Fruit fly (Drosophila melanogaster) whole organism, wandering third instar larva: ENCODE data around the gene Rbp4.

ENCODE experiments used
- Abd-B ChIP-seq: fragments of >200 bp; optimal IDR thresholded peaks from 2 replicates; lab custom pipeline; 2017; ENCODE audit warnings: missing biosample characterization, missing genetic modification characterization
- CG32264 ChIP-seq: fragments of 200-800 bp; sonication (Bioruptor generic); optimal IDR thresholded peaks from 2 replicates; lab custom pipeline; 2016; ENCODE audit warnings: missing biosample characterization, missing genetic modification characterization
- CG9705 ChIP-seq: fragments of 200-800 bp; sonication (Bioruptor generic); optimal IDR thresholded peaks from 2 replicates; lab custom pipeline; 2018; ENCODE audit warnings: missing biosample characterization, mild to moderate bottlenecking, missing genetic modification characterization
- CrebA ChIP-seq: fragments of 200-800 bp; sonication (Bioruptor generic); optimal IDR thresholded peaks from 2 replicates; lab custom pipeline; 2016; ENCODE audit warnings: missing biosample characterization, mild to moderate bottlenecking, missing genetic modification characterization, borderline replicate concordance
- Dfd ChIP-seq: fragments of >200 bp; optimal IDR thresholded peaks from 2 replicates; lab custom pipeline; 2017; ENCODE audit warnings: missing biosample characterization, missing genetic modification characterization
- Dif ChIP-seq: fragments of 200-275, 200-300 bp; sonication (Bioruptor generic); optimal IDR thresholded peaks from 2 replicates; lab custom pipeline; 2018; ENCODE audit warnings: missing biosample characterization, missing genetic modification characterization; ENCODE audit not compliant: partially characterized antibody
- GATAd ChIP-seq: sonication (Bioruptor generic); optimal IDR thresholded peaks from 2 replicates; lab custom pipeline; 2016; ENCODE audit warnings: missing biosample characterization, missing genetic modification characterization
- HLH106 ChIP-seq: fragments of 200-800 bp; optimal IDR thresholded peaks from 3 replicates; lab custom pipeline; 2019; ENCODE audit warnings: missing biosample characterization, mild to moderate bottlenecking, missing genetic modification characterization, moderate library complexity
- Hnf4 ChIP-seq: fragments of 200-800 bp; sonication (Bioruptor generic); optimal IDR thresholded peaks from 2 replicates; lab custom pipeline; 2016; ENCODE audit warnings: missing biosample characterization, mild to moderate bottlenecking, missing genetic modification characterization
- Hr78 ChIP-seq: fragments of >200 bp; optimal IDR thresholded peaks from 2 replicates; lab custom pipeline; 2017; ENCODE audit warnings: missing biosample characterization, missing genetic modification characterization
- Hr83 ChIP-seq: fragments of 200-300 bp; sonication (Bioruptor generic); optimal IDR thresholded peaks from 2 replicates; lab custom pipeline; 2016; ENCODE audit warnings: missing biosample characterization, mild to moderate bottlenecking, missing genetic modification characterization, moderate library complexity; ENCODE audit not compliant: poor library complexity, severe bottlenecking
- Jra ChIP-seq: sonication (Bioruptor generic); optimal IDR thresholded peaks from 2 replicates; lab custom pipeline; 2016; ENCODE audit warnings: missing biosample characterization, missing genetic modification characterization
- Mio ChIP-seq: sonication (Bioruptor generic); optimal IDR thresholded peaks from 2 replicates; lab custom pipeline; 2016; ENCODE audit warnings: missing biosample characterization, missing genetic modification characterization
- Myc ChIP-seq: fragments of >200 bp; optimal IDR thresholded peaks from 2 replicates; lab custom pipeline; 2017
- N ChIP-seq: fragments of >200 bp; optimal IDR thresholded peaks from 2 replicates; lab custom pipeline; 2018; ENCODE audit warnings: missing biosample characterization, missing external identifiers, missing genetic modification characterization
- OdsH ChIP-seq: fragments of 200-800 bp; sonication (Bioruptor generic); optimal IDR thresholded peaks from 2 replicates; lab custom pipeline; 2016; ENCODE audit warnings: missing biosample characterization, mild to moderate bottlenecking, missing genetic modification characterization
- Rel ChIP-seq, 2 experiments: fragments of 200-800 bp; sonication (Bioruptor generic) in 1 of 2; optimal IDR thresholded peaks; 2 replicates in 1 of 2; 3 replicates in 1 of 2; lab custom pipeline; 2016 to 2019; ENCODE audit warnings: mild to moderate bottlenecking in 2 of 2, missing biosample characterization in 2 of 2, missing genetic modification characterization in 2 of 2, moderate library complexity in 1 of 2
- Sp1 ChIP-seq: fragments of 200-800 bp; sonication (Bioruptor generic); optimal IDR thresholded peaks from 3 replicates; lab custom pipeline; 2019; ENCODE audit warnings: missing biosample characterization, mild to moderate bottlenecking, missing genetic modification characterization, moderate library complexity
- Vsx2 ChIP-seq: fragments of 200-300, 225-300 bp; sonication (Bioruptor generic); optimal IDR thresholded peaks from 2 replicates; lab custom pipeline; 2018; ENCODE audit warnings: missing biosample characterization, missing genetic modification characterization; ENCODE audit not compliant: partially characterized antibody
- br ChIP-seq: fragments of 200-800 bp; sonication (Bioruptor generic); optimal IDR thresholded peaks from 2 replicates; lab custom pipeline; 2016; ENCODE audit warnings: missing biosample characterization, missing genetic modification characterization
- brk ChIP-seq: fragments of 200-800 bp; sonication (Bioruptor generic); optimal IDR thresholded peaks from 2 replicates; lab custom pipeline; 2016; ENCODE audit warnings: missing biosample characterization, mild to moderate bottlenecking, missing genetic modification characterization
- dl ChIP-seq, 2 experiments: fragments of 175-275, 200-275 bp in 1 of 2; fragments of 200-275 bp in 1 of 2; sonication (Bioruptor generic); optimal IDR thresholded peaks; lab custom pipeline; 2018; ENCODE audit warnings: mild to moderate bottlenecking in 2 of 2, missing biosample characterization in 2 of 2, missing genetic modification characterization in 2 of 2, moderate library complexity in 2 of 2; ENCODE audit not compliant: partially characterized antibody in 2 of 2, insufficient read depth in 1 of 2
- dmrt93B ChIP-seq: fragments of 200-800 bp; sonication (Bioruptor generic); optimal IDR thresholded peaks from 2 replicates; lab custom pipeline; 2018; ENCODE audit warnings: missing biosample characterization, mild to moderate bottlenecking, missing genetic modification characterization
- dsf ChIP-seq: sonication (Bioruptor generic); optimal IDR thresholded peaks from 2 replicates; lab custom pipeline; 2016; ENCODE audit warnings: missing biosample characterization, missing genetic modification characterization, borderline replicate concordance
- ey ChIP-seq: fragments of 200-800 bp; sonication (Bioruptor generic); optimal IDR thresholded peaks from 2 replicates; lab custom pipeline; 2016; ENCODE audit warnings: missing biosample characterization, missing genetic modification characterization
- foxo ChIP-seq, 2 experiments: fragments of 200-800 bp; sonication (Bioruptor generic); optimal IDR thresholded peaks; 2 replicates in 1 of 2; 3 replicates in 1 of 2; lab custom pipeline; 2016 to 2017; ENCODE audit warnings: missing biosample characterization in 2 of 2, missing genetic modification characterization in 2 of 2
- fru ChIP-seq: fragments of 200-800 bp; sonication (Bioruptor generic); optimal IDR thresholded peaks from 3 replicates; lab custom pipeline; 2016; ENCODE audit warnings: missing biosample characterization, mild to moderate bottlenecking, missing genetic modification characterization
- h ChIP-seq: fragments of 200-800 bp; sonication (Bioruptor generic); optimal IDR thresholded peaks from 3 replicates; lab custom pipeline; 2016; ENCODE audit warnings: missing biosample characterization, mild to moderate bottlenecking, missing genetic modification characterization
- pan ChIP-seq: fragments of >200 bp; optimal IDR thresholded peaks from 2 replicates; lab custom pipeline; 2017
- psq ChIP-seq: fragments of 200-800 bp; sonication (Bioruptor generic); optimal IDR thresholded peaks from 3 replicates; lab custom pipeline; 2017; ENCODE audit warnings: missing biosample characterization, mild to moderate bottlenecking, missing genetic modification characterization, moderate library complexity
- rgr ChIP-seq: fragments of 200-800 bp; sonication (Bioruptor generic); optimal IDR thresholded peaks from 3 replicates; lab custom pipeline; 2016; ENCODE audit warnings: missing biosample characterization, mild to moderate bottlenecking, missing genetic modification characterization
- sage ChIP-seq: fragments of 200-800 bp; sonication (Bioruptor generic); optimal IDR thresholded peaks from 2 replicates; lab custom pipeline; 2016; ENCODE audit warnings: missing biosample characterization, mild to moderate bottlenecking, missing genetic modification characterization
- sv ChIP-seq: fragments of 200-800 bp; sonication (Bioruptor generic); optimal IDR thresholded peaks from 3 replicates; lab custom pipeline; 2016; ENCODE audit warnings: missing biosample characterization, missing genetic modification characterization
- tai ChIP-seq: sonication (Bioruptor generic); optimal IDR thresholded peaks from 2 replicates; lab custom pipeline; 2016; ENCODE audit warnings: missing biosample characterization, missing genetic modification characterization
- usp ChIP-seq: fragments of >200 bp; optimal IDR thresholded peaks from 2 replicates; lab custom pipeline; 2017; ENCODE audit warnings: missing biosample characterization, missing genetic modification characterization
- woc ChIP-seq: sonication (Bioruptor generic); optimal IDR thresholded peaks from 2 replicates; lab custom pipeline; 2016; ENCODE audit warnings: missing biosample characterization, mild to moderate bottlenecking, missing genetic modification characterization

Gene Rbp4

DNA sequence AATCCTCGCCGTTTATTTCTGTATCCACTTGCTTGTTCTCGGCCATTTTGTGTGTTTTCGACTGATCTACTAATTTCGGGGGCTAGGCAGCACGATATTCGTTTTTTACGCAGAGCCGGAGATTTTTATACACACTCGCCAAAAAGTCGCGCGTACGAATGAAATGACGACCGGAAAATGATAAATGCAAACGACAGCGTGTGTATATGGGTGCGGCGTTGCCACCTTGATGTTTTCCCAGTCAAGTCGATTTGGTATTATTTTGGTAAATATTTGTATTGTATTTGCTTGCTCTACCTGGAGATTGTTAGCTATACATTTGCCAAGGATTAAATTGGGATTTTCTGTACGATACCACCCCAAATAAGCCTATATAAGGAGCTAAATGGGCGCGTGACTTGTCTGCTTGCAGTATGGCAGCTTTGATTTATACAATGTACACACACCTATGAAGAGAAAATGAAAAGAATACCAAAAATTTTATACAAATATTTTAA is 10.3 kb downstream of the Rbp4 start, which contains the start of gene sqd (continued):
- TF ChIP-seq tai (no peak), dmrt93B (GFP tag; lab: Kevin White, UChicago) (peak; percentile 54), psq (GFP tag; lab: Kevin White, UChicago) (no peak)

DNA sequence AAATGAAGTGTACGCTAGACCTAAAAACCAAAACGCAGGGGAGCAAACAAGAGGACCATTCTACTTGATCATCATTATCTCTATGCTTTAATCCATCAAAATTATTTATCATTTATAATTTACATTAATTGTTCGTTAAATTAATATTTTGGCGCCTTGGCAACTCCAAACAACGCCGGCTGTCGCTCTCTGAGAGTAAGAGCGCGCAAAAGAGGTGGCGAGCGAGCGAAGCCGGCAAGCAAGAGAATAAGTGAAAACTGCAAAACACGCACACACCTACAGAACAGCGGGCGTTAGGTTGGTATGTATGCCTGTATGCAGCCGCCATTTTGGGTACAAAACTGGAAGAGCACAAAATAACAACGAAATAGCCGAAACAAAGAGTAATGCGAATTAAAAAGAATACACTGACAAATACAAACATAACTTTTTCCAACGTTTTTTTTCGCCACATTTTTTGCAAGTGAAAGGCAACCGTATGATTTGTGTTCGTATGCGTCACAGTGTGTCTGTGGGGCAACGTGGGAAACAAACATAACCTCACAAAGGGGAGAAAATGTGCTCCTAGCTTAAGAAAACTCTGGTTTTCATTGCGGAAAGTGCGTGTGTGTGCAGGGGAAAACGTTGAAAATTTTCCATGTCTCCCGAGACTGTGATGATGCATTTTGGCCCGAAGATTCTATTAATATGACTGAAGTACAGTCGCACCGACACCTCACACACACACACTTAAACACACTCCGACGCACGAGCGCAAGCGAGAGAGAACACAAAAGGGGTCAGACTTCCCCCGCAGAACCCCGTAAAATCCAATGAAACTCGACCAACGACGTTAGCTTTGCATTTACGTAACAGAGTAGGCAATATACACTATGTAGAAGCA is 11.2 kb downstream of the Rbp4 start:
- TF ChIP-seq Dfd (GFP tag; lab: Kevin White, UChicago) (no peak), CrebA (GFP tag; lab: Kevin White, UChicago) (peak; percentile 87), OdsH (peak; percentile 31), Myc (lab: Kevin White, UChicago) (peak; percentile 64), usp (GFP tag; lab: Kevin White, UChicago) (no peak), Dif (peak; percentile 93), Rel (GFP tag; optimal IDR thresholded peaks at IDR 0.05; lab: Kevin White, UChicago) (peak; percentile 56), Rel (tag; optimal IDR thresholded peaks at IDR 0.05; lab: Kevin White, UChicago) (peak; percentile 2), CG9705 (no peak), Jra (GFP tag; lab: Kevin White, UChicago) (peak; percentile 73), N (GFP tag; lab: Kevin White, UChicago) (peak; percentile 17), woc (GFP tag; lab: Kevin White, UChicago) (peak; percentile 22), dsf (peak; percentile 25), dmrt93B (GFP tag; lab: Kevin White, UChicago) (no peak), rgr (GFP tag; lab: Kevin White, UChicago) (no peak), Sp1 (peak; percentile 48), br (GFP tag; lab: Kevin White, UChicago) (peak; percentile 40), fru (GFP tag; lab: Kevin White, UChicago) (peak; percentile 33), brk (GFP tag; lab: Kevin White, UChicago) (peak; percentile 73), foxo (GFP tag; optimal IDR thresholded peaks at IDR 0.05; lab: Kevin White, UChicago) (peak in 1 of 2 experiments; percentile 16), Mio (GFP tag; lab: Kevin White, UChicago) (no peak), pan (lab: Kevin White, UChicago) (no peak), Hnf4 (GFP tag; lab: Kevin White, UChicago) (peak; percentile 53), h (peak; percentile 11), Hr83 (GFP tag; lab: Kevin White, UChicago) (no peak), tai (peak; percentile 60), CG32264 (GFP tag; lab: Kevin White, UChicago) (peak; percentile 19), GATAd (GFP tag; lab: Kevin White, UChicago) (no peak), sv (GFP tag; lab: Kevin White, UChicago) (no peak), Abd-B (GFP tag; lab: Kevin White, UChicago) (no peak), sage (GFP tag; lab: Kevin White, UChicago) (peak; percentile 77), Vsx2 (GFP tag; lab: Kevin White, UChicago) (no peak), ey (no peak), HLH106 (tag; lab: Kevin White, UChicago) (no peak), psq (GFP tag; lab: Kevin White, UChicago) (peak; percentile 85), dl (GFP tag; optimal IDR thresholded peaks at IDR 0.05; lab: Kevin White, UChicago; ENCODE audit: insufficient read depth in 1 of 2, partially characterized antibody in 2 of 2) (peak; percentile 55 to 91)

DNA sequence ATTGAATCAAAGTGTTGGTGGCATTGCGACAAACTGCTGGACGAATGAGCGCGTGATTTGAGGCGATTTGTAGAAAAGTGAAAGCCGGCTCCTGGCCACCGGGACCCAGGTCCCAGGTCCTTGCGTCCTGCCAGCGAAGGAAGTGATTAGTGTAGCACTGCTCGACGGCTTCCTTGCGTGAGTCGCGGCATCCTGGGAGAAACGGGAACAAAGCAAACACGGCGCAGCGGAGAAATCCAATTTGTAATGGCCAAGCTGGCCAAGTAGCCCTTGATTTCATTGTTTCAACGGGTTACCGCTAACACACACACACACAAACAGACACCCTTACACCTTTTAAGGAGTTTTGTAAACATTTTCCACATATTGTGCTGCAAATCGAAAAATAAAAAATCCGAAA is 24.6 kb downstream of the Rbp4 start, which contains the start of gene CG10841:
TSS of gene CG10841 (plus strand) at position 301 of the 400 bp plus-strand sequence.
- TF ChIP-seq Vsx2 (GFP tag; lab: Kevin White, UChicago): no peak
- no peak for TF ChIP-seq Jra (GFP tag; lab: Kevin White, UChicago)
- TF ChIP-seq CG9705: no peak
- no peak for TF ChIP-seq tai
- no peak for TF ChIP-seq CrebA (GFP tag; lab: Kevin White, UChicago)
- TF ChIP-seq Myc (lab: Kevin White, UChicago): no peak
- TF ChIP-seq ey: no peak
- TF ChIP-seq Hr78 (GFP tag; lab: Kevin White, UChicago): no peak
- TF ChIP-seq br (GFP tag; lab: Kevin White, UChicago): no peak
- no peak for TF ChIP-seq N (GFP tag; lab: Kevin White, UChicago)
- TF ChIP-seq CG32264 (GFP tag; lab: Kevin White, UChicago): no peak
- TF ChIP-seq sage (GFP tag; lab: Kevin White, UChicago): no peak
- TF ChIP-seq dmrt93B (GFP tag; lab: Kevin White, UChicago): no peak
- TF ChIP-seq h: no peak
- TF ChIP-seq pan (lab: Kevin White, UChicago): no peak
- no peak for TF ChIP-seq dl (GFP tag; optimal IDR thresholded peaks at IDR 0.05; lab: Kevin White, UChicago; ENCODE audit: insufficient read depth in 1 of 2, partially characterized antibody in 2 of 2)
- no peak for TF ChIP-seq sv (GFP tag; lab: Kevin White, UChicago)
- no peak for TF ChIP-seq woc (GFP tag; lab: Kevin White, UChicago)
